Fruit fly (Drosophila melanogaster) whole organism, embryonic: Measurements from ENCODE around the gene VhaM9.7-c.

ENCODE experiments used
- ATbp ChIP-seq: fragments of 200-800 bp; sonication (Bioruptor generic); optimal IDR thresholded peaks from 2 replicates; lab custom pipeline; 2017; ENCODE audit warnings: missing biosample characterization, mild to moderate bottlenecking, missing genetic modification characterization, missing genetic modification reagents
- Atf-2 ChIP-seq: fragments of 200-800 bp; sonication (Bioruptor generic); optimal IDR thresholded peaks from 2 replicates; lab custom pipeline; 2016; ENCODE audit warnings: missing biosample characterization, missing genetic modification characterization
- Bteb2 ChIP-seq: fragments of 200-800 bp; sonication (Bioruptor generic); optimal IDR thresholded peaks from 2 replicates; lab custom pipeline; 2016; ENCODE audit warnings: missing biosample characterization, missing genetic modification characterization
- CG10321 ChIP-seq: fragments of 200-800 bp; sonication (Bioruptor generic); IDR thresholded peaks from 2 replicates; pipeline ENCODE4 v1.3.6; 2022; ENCODE audit warnings: missing biosample characterization, missing genetic modification characterization
- CG10565 ChIP-seq: fragments of 200-800 bp; sonication (Bioruptor generic); optimal IDR thresholded peaks from 3 replicates; lab custom pipeline; 2016; ENCODE audit warnings: missing biosample characterization, mild to moderate bottlenecking, missing genetic modification characterization
- CG11398 ChIP-seq: fragments of 200-800 bp; sonication (Bioruptor generic); optimal IDR thresholded peaks from 2 replicates; lab custom pipeline; 2016; ENCODE audit warnings: missing biosample characterization, missing genetic modification characterization
- CG11695 ChIP-seq: fragments of 200-800 bp; sonication (Bioruptor generic); IDR thresholded peaks from 3 replicates; pipeline ENCODE4 v1.3.6; 2022; ENCODE audit warnings: missing biosample characterization, missing genetic modification characterization
- CG12391 ChIP-seq: fragments of 200-800 bp; sonication (Bioruptor generic); optimal IDR thresholded peaks from 3 replicates; lab custom pipeline; 2018; ENCODE audit warnings: missing biosample characterization, mild to moderate bottlenecking, missing genetic modification characterization, moderate library complexity
- CG13123 ChIP-seq: fragments of 200-800 bp; sonication (Bioruptor generic); optimal IDR thresholded peaks from 2 replicates; lab custom pipeline; 2016; ENCODE audit warnings: missing biosample characterization, missing genetic modification characterization
- CG13775 ChIP-seq: fragments of 200-800 bp; sonication (Bioruptor generic); optimal IDR thresholded peaks from 3 replicates; lab custom pipeline; 2017; ENCODE audit warnings: missing biosample characterization, mild to moderate bottlenecking, missing genetic modification characterization
- CG14014 ChIP-seq: fragments of 200-800 bp; sonication (Bioruptor generic); IDR thresholded peaks from 2 replicates; pipeline ENCODE4 v1.3.6; 2022; ENCODE audit warnings: missing biosample characterization, missing genetic modification characterization
- CG14710 ChIP-seq: fragments of 200-800 bp; sonication (Bioruptor generic); optimal IDR thresholded peaks from 3 replicates; lab custom pipeline; 2019; ENCODE audit warnings: missing biosample characterization, mild to moderate bottlenecking, missing genetic modification characterization, moderate library complexity
- CG15269 ChIP-seq: fragments of 200-800 bp; sonication (Bioruptor generic); optimal IDR thresholded peaks from 2 replicates; lab custom pipeline; 2018; ENCODE audit warnings: missing biosample characterization, mild to moderate bottlenecking, missing genetic modification characterization, moderate library complexity
- CG1603 ChIP-seq: fragments of 200-800 bp; sonication (Bioruptor generic); optimal IDR thresholded peaks from 2 replicates; lab custom pipeline; 2019; ENCODE audit warnings: missing biosample characterization, mild to moderate bottlenecking, missing genetic modification characterization, moderate library complexity
- CG16779 ChIP-seq: fragments of 200-800 bp; sonication (Bioruptor generic); IDR thresholded peaks from 2 replicates; pipeline ENCODE4 v1.3.6; 2022; ENCODE audit warnings: missing biosample characterization, missing genetic modification characterization
- CG17328 ChIP-seq: fragments of 200-800 bp; sonication (Bioruptor generic); IDR thresholded peaks from 2 replicates; pipeline ENCODE4 v1.3.6; 2022; ENCODE audit warnings: missing biosample characterization, missing genetic modification characterization
- CG17385 ChIP-seq: fragments of 200-800 bp; sonication (Bioruptor generic); optimal IDR thresholded peaks from 3 replicates; lab custom pipeline; 2018; ENCODE audit warnings: missing biosample characterization, mild to moderate bottlenecking, missing genetic modification characterization
- CG2202 ChIP-seq: fragments of 200-800 bp; sonication (Bioruptor generic); optimal IDR thresholded peaks from 2 replicates; lab custom pipeline; 2018; ENCODE audit warnings: missing biosample characterization, mild to moderate bottlenecking, missing genetic modification characterization
- CG42726 ChIP-seq: fragments of 200-800 bp; sonication (Bioruptor generic); IDR thresholded peaks from 2 replicates; pipeline ENCODE4 v1.3.6; 2022; ENCODE audit warnings: missing biosample characterization, missing genetic modification characterization; ENCODE audit not compliant: partially characterized antibody
- CG5245 ChIP-seq: fragments of 200-800 bp; sonication (Bioruptor generic); optimal IDR thresholded peaks from 3 replicates; lab custom pipeline; 2016; ENCODE audit warnings: missing biosample characterization, missing genetic modification characterization
- CG7357 ChIP-seq: fragments of 200-800 bp; sonication (Bioruptor generic); IDR thresholded peaks from 3 replicates; pipeline ENCODE4 v1.3.6; 2022; ENCODE audit warnings: missing biosample characterization, missing genetic modification characterization
- CG7928 ChIP-seq: fragments of 200-800 bp; sonication (Bioruptor generic); optimal IDR thresholded peaks from 2 replicates; lab custom pipeline; 2017; ENCODE audit warnings: missing biosample characterization, mild to moderate bottlenecking, missing genetic modification characterization
- CG9817 ChIP-seq: fragments of 200-800 bp; sonication (Bioruptor generic); optimal IDR thresholded peaks from 2 replicates; lab custom pipeline; 2018; ENCODE audit warnings: missing biosample characterization, mild to moderate bottlenecking, missing genetic modification characterization, moderate library complexity
- Dfd ChIP-seq, 2 experiments: fragments of >200 bp; optimal IDR thresholded peaks; 2 replicates each; lab custom pipeline; 2017; ENCODE audit warnings: missing biosample characterization in 2 of 2, missing genetic modification characterization in 2 of 2
- Dref ChIP-seq: fragments of 200-800 bp; sonication (Bioruptor generic); IDR thresholded peaks from 2 replicates; pipeline ENCODE4 v1.3.6; 2022; ENCODE audit warnings: missing biosample characterization, missing genetic modification characterization
- Fer2 ChIP-seq: fragments of 200-800 bp; sonication (Bioruptor generic); optimal IDR thresholded peaks from 2 replicates; lab custom pipeline; 2018; ENCODE audit warnings: missing biosample characterization, mild to moderate bottlenecking, missing genetic modification characterization, moderate library complexity
- HHEX ChIP-seq: fragments of 200-800 bp; sonication (Bioruptor generic); optimal IDR thresholded peaks from 3 replicates; lab custom pipeline; 2017; ENCODE audit warnings: missing biosample characterization, mild to moderate bottlenecking, missing genetic modification characterization, missing genetic modification reagents
- Hsf ChIP-seq: fragments of 200-800 bp; sonication (Bioruptor generic); optimal IDR thresholded peaks from 3 replicates; lab custom pipeline; 2016; ENCODE audit warnings: missing biosample characterization, missing genetic modification characterization
- NC2β ChIP-seq: fragments of 200-800 bp; sonication (Bioruptor generic); optimal IDR thresholded peaks from 2 replicates; lab custom pipeline; 2016; ENCODE audit warnings: missing biosample characterization, missing genetic modification characterization
- Rfx ChIP-seq: fragments of 200-800 bp; sonication (Bioruptor generic); IDR thresholded peaks from 2 replicates; pipeline ENCODE4 v1.3.6; 2022; ENCODE audit warnings: missing biosample characterization, missing genetic modification characterization
- Xrp1 ChIP-seq: fragments of 200-800 bp; sonication (Bioruptor generic); IDR thresholded peaks from 2 replicates; pipeline ENCODE4 v1.3.6; 2022; ENCODE audit warnings: missing biosample characterization, missing genetic modification characterization
- ato ChIP-seq: fragments of 200-800 bp; sonication (Bioruptor generic); IDR thresholded peaks from 2 replicates; pipeline ENCODE4 v1.3.6; 2022; ENCODE audit warnings: missing biosample characterization, missing genetic modification characterization; ENCODE audit not compliant: partially characterized antibody
- az2 ChIP-seq: fragments of 200-800 bp; sonication (Bioruptor generic); optimal IDR thresholded peaks from 3 replicates; lab custom pipeline; 2016; ENCODE audit warnings: missing biosample characterization, missing genetic modification characterization
- bowl ChIP-seq: fragments of 200-800 bp; sonication (Bioruptor generic); IDR thresholded peaks from 2 replicates; pipeline ENCODE4 v1.3.6; 2022; ENCODE audit warnings: missing biosample characterization, missing genetic modification characterization
- cad ChIP-seq: fragments of >200 bp; optimal IDR thresholded peaks from 2 replicates; lab custom pipeline; 2017; ENCODE audit warnings: missing biosample characterization, missing genetic modification characterization
- caup ChIP-seq: fragments of 200-800 bp; sonication (Bioruptor generic); optimal IDR thresholded peaks from 3 replicates; lab custom pipeline; 2017; ENCODE audit warnings: missing biosample characterization, mild to moderate bottlenecking, missing genetic modification characterization, moderate library complexity; ENCODE audit not compliant: severe bottlenecking
- ci ChIP-seq: fragments of 200-800 bp; sonication (Bioruptor generic); IDR thresholded peaks from 3 replicates; pipeline ENCODE4 v1.3.6; 2022; ENCODE audit warnings: missing biosample characterization, missing genetic modification characterization
- disco-r ChIP-seq: fragments of 200-800 bp; sonication (Bioruptor generic); optimal IDR thresholded peaks from 2 replicates; lab custom pipeline; 2016; ENCODE audit warnings: missing biosample characterization, missing genetic modification characterization
- eyg ChIP-seq: fragments of 200-800 bp; sonication (Bioruptor generic); optimal IDR thresholded peaks from 3 replicates; lab custom pipeline; 2016; ENCODE audit warnings: missing biosample characterization, missing genetic modification characterization
- fd96Cb ChIP-seq: fragments of 200-800 bp; sonication (Bioruptor generic); optimal IDR thresholded peaks from 2 replicates; lab custom pipeline; 2018; ENCODE audit warnings: missing biosample characterization, mild to moderate bottlenecking, missing genetic modification characterization, moderate library complexity
- fru ChIP-seq: fragments of >200 bp; optimal IDR thresholded peaks from 2 replicates; lab custom pipeline; 2017
- hkb ChIP-seq, 2 experiments: fragments of 200-800 bp in 1 of 2; fragments of >200 bp in 1 of 2; sonication (Bioruptor generic) in 1 of 2; IDR thresholded peaks in 1 of 2; optimal IDR thresholded peaks in 1 of 2; 2 replicates each; pipeline versions ENCODE4 v1.3.6 to Lab custom; 2017 to 2022; ENCODE audit warnings: missing biosample characterization in 1 of 2, missing genetic modification characterization in 1 of 2
- insv ChIP-seq, 2 experiments: fragments of 200-800 bp; sonication (Bioruptor generic); optimal IDR thresholded peaks; 3 replicates each; lab custom pipeline; 2016 to 2018; ENCODE audit warnings: missing biosample characterization in 2 of 2, missing genetic modification characterization in 2 of 2
- inv ChIP-seq: fragments of 200-800 bp; sonication (Bioruptor generic); IDR thresholded peaks from 2 replicates; pipeline ENCODE4 v1.3.6; 2022; ENCODE audit warnings: missing biosample characterization, missing genetic modification characterization; ENCODE audit not compliant: partially characterized antibody
- luna ChIP-seq: fragments of 200-800 bp; sonication (Bioruptor generic); optimal IDR thresholded peaks from 2 replicates; lab custom pipeline; 2016; ENCODE audit warnings: missing biosample characterization, missing genetic modification characterization
- nmo ChIP-seq: fragments of 200-800 bp; sonication (Bioruptor generic); optimal IDR thresholded peaks from 2 replicates; lab custom pipeline; 2018; ENCODE audit warnings: missing biosample characterization, mild to moderate bottlenecking, missing genetic modification characterization, moderate library complexity
- psq ChIP-seq: fragments of 200-800 bp; sonication (Bioruptor generic); optimal IDR thresholded peaks from 2 replicates; lab custom pipeline; 2017; ENCODE audit warnings: missing biosample characterization, missing genetic modification characterization
- shn ChIP-seq: fragments of 200-800 bp; sonication (Bioruptor generic); optimal IDR thresholded peaks from 3 replicates; lab custom pipeline; 2016; ENCODE audit warnings: missing biosample characterization, missing genetic modification characterization
- ssp ChIP-seq: fragments of 200-800 bp; sonication (Bioruptor generic); IDR thresholded peaks from 2 replicates; pipeline ENCODE4 v1.3.6; 2022; ENCODE audit warnings: missing biosample characterization, missing genetic modification characterization
- vfl ChIP-seq: fragments of 200-800 bp; sonication (Bioruptor generic); optimal IDR thresholded peaks from 2 replicates; lab custom pipeline; 2016; ENCODE audit warnings: missing biosample characterization, missing genetic modification characterization

VhaM9.7-c gene

DNA sequence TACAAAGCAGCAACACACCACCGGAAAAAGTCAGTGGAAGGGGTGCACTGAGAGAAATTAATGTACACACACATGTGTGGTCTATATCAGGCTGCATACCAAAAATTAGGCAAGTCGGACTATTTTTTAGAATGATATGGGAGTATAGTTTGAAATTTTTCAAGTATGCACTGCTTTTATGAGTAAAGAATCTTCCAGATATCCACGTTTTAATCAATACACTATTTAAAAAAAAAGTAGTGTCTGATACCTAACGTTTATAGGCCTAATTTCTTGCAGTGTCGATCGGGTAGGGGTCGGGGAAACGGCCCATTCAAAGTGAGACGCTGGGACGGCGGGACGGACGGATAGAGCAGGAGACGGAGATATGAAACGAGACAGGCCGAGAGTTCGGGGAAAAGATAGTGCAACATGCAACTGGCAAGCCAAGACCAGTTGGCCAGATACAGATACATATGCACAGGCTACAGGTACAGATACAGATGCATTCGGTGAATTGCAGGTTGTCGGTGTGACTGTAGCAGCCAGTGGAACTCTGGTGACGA is 43.8 kb upstream of the VhaM9.7-c start (continued):
- TF ChIP-seq Dfd (GFP tag; optimal IDR thresholded peaks at IDR 0.05; lab: Kevin White, UChicago) (no peak), inv (no peak), ssp (peak; percentile 82), Dref (GFP tag; lab: Robert Waterston, UW) (no peak), caup (GFP tag; lab: Kevin White, UChicago) (peak; percentile 66), ATbp (peak; percentile 93), nmo (GFP tag; lab: Kevin White, UChicago) (peak; percentile 97), CG17328 (GFP tag; lab: Robert Waterston, UW) (peak; percentile 92), az2 (peak; percentile 95), hkb (optimal IDR thresholded peaks at IDR 0.05; lab: Kevin White, UChicago) (no peak), hkb (GFP tag; IDR thresholded peaks at IDR 0.05; lab: Robert Waterston, UW) (peak; percentile 91), CG14710 (tag; lab: Kevin White, UChicago) (peak; percentile 97), Fer2 (tag; lab: Kevin White, UChicago) (peak; percentile 65), eyg (GFP tag; lab: Kevin White, UChicago) (peak; percentile 76), CG5245 (GFP tag; lab: Kevin White, UChicago) (peak; percentile 93), Bteb2 (GFP tag; lab: Kevin White, UChicago) (peak; percentile 81), CG12391 (peak; percentile 96), HHEX (peak; percentile 86), ato (no peak), CG14014 (GFP tag; lab: Robert Waterston, UW) (peak; percentile 43; the same call in 1 of the 2 replicates), bowl (GFP tag; lab: Robert Waterston, UW) (peak; percentile 73), fd96Cb (peak; percentile 97), insv (GFP tag; optimal IDR thresholded peaks at IDR 0.05; lab: Kevin White, UChicago) (peak; percentile 32 to 55), CG1603 (peak; percentile 94), CG13123 (peak; percentile 83), CG11695 (GFP tag; lab: Robert Waterston, UW) (peak; percentile 86), CG7357 (GFP tag; lab: Robert Waterston, UW) (peak; percentile 83), NC2β (GFP tag; lab: Kevin White, UChicago) (peak; percentile 94), CG10565 (GFP tag; lab: Kevin White, UChicago) (peak; percentile 66), CG11398 (peak; percentile 91), luna (GFP tag; lab: Kevin White, UChicago) (peak; percentile 8), ci (GFP tag; lab: Robert Waterston, UW) (peak; percentile 88), CG13775 (peak; percentile 92), CG42726 (GFP tag; lab: Robert Waterston, UW) (no peak), Atf-2 (GFP tag; lab: Kevin White, UChicago) (peak; percentile 93), CG7928 (GFP tag; lab: Kevin White, UChicago) (no peak), Xrp1 (peak; percentile 97), CG2202 (tag; lab: Kevin White, UChicago) (peak; percentile 95), psq (GFP tag; lab: Kevin White, UChicago) (peak; percentile 77), disco-r (GFP tag; lab: Kevin White, UChicago) (peak; percentile 78), CG16779 (GFP tag; lab: Robert Waterston, UW) (no peak), CG17385 (GFP tag; lab: Kevin White, UChicago) (peak; percentile 86), CG15269 (tag; lab: Kevin White, UChicago) (peak; percentile 86), Hsf (GFP tag; lab: Kevin White, UChicago) (peak; percentile 95), Rfx (peak; percentile 69), cad (GFP tag; lab: Kevin White, UChicago) (no peak), CG10321 (GFP tag; lab: Robert Waterston, UW) (peak; percentile 36; the same call in 1 of the 2 replicates), CG9817 (tag; lab: Kevin White, UChicago) (peak; percentile 77), shn (GFP tag; lab: Kevin White, UChicago) (peak; percentile 95), vfl (GFP tag; lab: Kevin White, UChicago) (peak; percentile 66), fru (lab: Kevin White, UChicago) (no peak)
